Worm (Caenorhabditis elegans) whole organism, early embryonic: ENCODE results near the gene C14A11.6.

Experiments used
- ama-1 ChIP-seq: fragments of 150-350 bp; optimal IDR thresholded peaks from 2 replicates; lab custom pipeline; 2014
- ets-7 ChIP-seq: sonication (generic microtip); optimal IDR thresholded peaks from 2 replicates; lab custom pipeline; 2016; ENCODE audit warnings: missing genotype, missing genetic modification characterization, missing compliant biosample characterization
- flt-1 ChIP-seq: fragments of 200-800 bp; sonication (Bioruptor generic); IDR thresholded peaks from 2 replicates; pipeline ENCODE4 v1.3.6; 2022; ENCODE audit warnings: missing genetic modification characterization, missing compliant biosample characterization
- hmg-4 ChIP-seq: fragments of 200-800 bp; sonication (Bioruptor generic); optimal IDR thresholded peaks from 2 replicates; lab custom pipeline; 2018; ENCODE audit warnings: mild to moderate bottlenecking, missing genetic modification characterization, missing compliant biosample characterization
- hnd-1 ChIP-seq: sonication (generic microtip); optimal IDR thresholded peaks from 2 replicates; lab custom pipeline; 2016; ENCODE audit warnings: missing genetic modification characterization, missing compliant biosample characterization
- pes-1 ChIP-seq: fragments of 200-800 bp; sonication (Bioruptor generic); IDR thresholded peaks from 2 replicates; pipeline ENCODE4 v1.3.6; 2022; ENCODE audit warnings: missing genetic modification reagents, missing genetic modification characterization, missing compliant biosample characterization
- scrt-1 ChIP-seq: fragments of 200-800 bp; sonication (Bioruptor generic); IDR thresholded peaks from 2 replicates; pipeline ENCODE4 v1.3.6; 2022; ENCODE audit warnings: missing genetic modification characterization, missing compliant biosample characterization
- tbx-11 ChIP-seq: fragments of 200-800 bp; sonication (Bioruptor generic); IDR thresholded peaks from 2 replicates; pipeline ENCODE4 v1.3.6; 2022; ENCODE audit warnings: missing genetic modification characterization, missing compliant biosample characterization
- tbx-37 ChIP-seq: fragments of 200-800 bp; sonication (Bioruptor generic); conservative IDR thresholded peaks from 2 replicates; pipeline ENCODE4 v1.3.6; 2022; ENCODE audit warnings: missing genetic modification reagents, missing genetic modification characterization, missing compliant biosample characterization
- tra-4 ChIP-seq: sonication (generic microtip); optimal IDR thresholded peaks from 2 replicates; lab custom pipeline; 2017; ENCODE audit warnings: missing genetic modification characterization, missing compliant biosample characterization

- no peak for TF ChIP-seq ama-1 (lab: Kevin White, UChicago)
- peak; percentile 38; the same call in 1 of the 2 replicates for TF ChIP-seq scrt-1 (GFP tag; lab: Robert Waterston, UW)
- TF ChIP-seq tra-4 (tag; lab: Kevin White, UChicago): peak; percentile 50
- TF ChIP-seq tbx-11 (GFP tag; lab: Robert Waterston, UW): no peak
- TF ChIP-seq tbx-37 (GFP tag; lab: Robert Waterston, UW): no peak
- TF ChIP-seq ets-7 (tag; lab: Kevin White, UChicago): no peak
- TF ChIP-seq hmg-4 (GFP tag; lab: Kevin White, UChicago): peak; percentile 94
- peak; percentile 3; the same call in 1 of the 2 replicates for TF ChIP-seq flt-1 (GFP tag; lab: Robert Waterston, UW)
- peak; percentile 12 for TF ChIP-seq hnd-1 (tag; lab: Kevin White, UChicago)
- no peak for TF ChIP-seq pes-1 (GFP tag; lab: Robert Waterston, UW)
These were observed 38.5 kb upstream of the C14A11.6 start, which contains the start of gene kin-29 for ce11 chrX:2852388-2852908.
